ENCODE assay signal across 4 fruit fly cellular contexts in the genomic region with DNA sequence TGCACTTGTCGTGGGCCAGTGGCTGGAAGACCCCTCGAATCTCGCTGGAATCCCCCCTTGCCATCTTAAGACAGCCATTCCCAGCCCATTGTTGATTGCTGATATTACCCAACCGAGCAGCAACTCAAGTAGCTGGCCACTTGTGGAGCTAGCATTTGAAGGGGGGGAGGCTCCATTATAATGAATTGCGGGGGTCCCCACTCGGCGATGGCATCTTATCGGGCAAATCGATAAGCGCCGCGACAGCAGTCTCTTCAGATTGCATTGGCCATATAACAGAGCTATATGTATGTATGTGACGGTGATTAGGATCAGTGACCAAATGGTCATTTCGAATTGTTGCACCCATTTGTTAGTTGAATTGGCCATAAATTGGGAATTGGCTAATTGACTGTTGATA.
TF ChIP-seq lines count a peak whose summit lies in the region.

No protein-coding gene starts in this region.

- no peak for TF ChIP-seq CTCF in whole organism, embryonic (GFP tag; optimal IDR thresholded peaks at IDR 0.05; lab: Kevin White, UChicago)

TF ChIP-seq in whole organism, embryonic, 481 proteins besides CTCF, POLR2A, EP300 and RAD21:
- peak; percentile 27 for TF ChIP-seq exex (tag; optimal IDR thresholded peaks at IDR 0.05; lab: Kevin White, UChicago)
- no peak for TF ChIP-seq eyg (GFP tag; optimal IDR thresholded peaks at IDR 0.05; lab: Kevin White, UChicago)
- peak; percentile 91 for TF ChIP-seq sug (tag; optimal IDR thresholded peaks at IDR 0.05; lab: Kevin White, UChicago)
- TF ChIP-seq trem (tag; optimal IDR thresholded peaks at IDR 0.05; lab: Kevin White, UChicago) = no peak
- no peak for TF ChIP-seq dati (GFP tag; IDR thresholded peaks at IDR 0.05; lab: Robert Waterston, UW)
- TF ChIP-seq grn (GFP tag; optimal IDR thresholded peaks at IDR 0.05; lab: Kevin White, UChicago) = peak; percentile 91
- TF ChIP-seq gfzf (GFP tag; optimal IDR thresholded peaks at IDR 0.05; lab: Kevin White, UChicago) = no peak
- no peak for TF ChIP-seq rib (GFP tag; IDR thresholded peaks at IDR 0.05; lab: Robert Waterston, UW)
- peak in 1 of 2 experiments; percentile 38 for TF ChIP-seq Pdp1 (GFP tag; optimal IDR thresholded peaks at IDR 0.05; lab: Kevin White, UChicago)
- 0 out of 3 replicates have a peak, but pooled peaks have one; percentile 34 for TF ChIP-seq vnd (GFP tag; IDR thresholded peaks at IDR 0.05; lab: Robert Waterston, UW; ENCODE audit: partially characterized antibody)
- TF ChIP-seq crol (GFP tag; IDR thresholded peaks at IDR 0.05; lab: Robert Waterston, UW) = peak; percentile 34; the same call in 1 of the 2 replicates
- TF ChIP-seq NK7.1 (GFP tag; optimal IDR thresholded peaks at IDR 0.05; lab: Kevin White, UChicago) = no peak

TF ChIP-seq in whole organism, prepupa, 60 proteins besides CTCF, POLR2A, EP300 and RAD21:
- TF ChIP-seq Sox14 (GFP tag; optimal IDR thresholded peaks at IDR 0.05; lab: Kevin White, UChicago) (peak; percentile 12), vri (GFP tag; optimal IDR thresholded peaks at IDR 0.05; lab: Kevin White, UChicago) (peak; percentile 98), esn (GFP tag; optimal IDR thresholded peaks at IDR 0.05; lab: Kevin White, UChicago) (no peak)

TF ChIP-seq in whole organism, pupa, 21 proteins besides CTCF, POLR2A, EP300 and RAD21:
- TF ChIP-seq EcR (GFP tag; optimal IDR thresholded peaks at IDR 0.05; lab: Kevin White, UChicago) (peak; percentile 35), D1 (tag; optimal IDR thresholded peaks at IDR 0.05; lab: Kevin White, UChicago) (no peak), rn (GFP tag; IDR thresholded peaks at IDR 0.05; lab: Robert Waterston, UW) (no peak)

TF ChIP-seq in whole organism, wandering third instar larva, 38 proteins besides CTCF, POLR2A, EP300 and RAD21:
- no peak for TF ChIP-seq tai (GFP tag; optimal IDR thresholded peaks at IDR 0.05; lab: Kevin White, UChicago)
- peak; percentile 38 for TF ChIP-seq h (GFP tag; optimal IDR thresholded peaks at IDR 0.05; lab: Kevin White, UChicago)
- no peak for TF ChIP-seq Rel (GFP tag; optimal IDR thresholded peaks at IDR 0.05; lab: Kevin White, UChicago)
- TF ChIP-seq Rel (tag; optimal IDR thresholded peaks at IDR 0.05; lab: Kevin White, UChicago) = peak; percentile 100
